Worm (Caenorhabditis elegans) whole organism, L2 larva: ENCODE data around the gene zmp-3.

ENCODE experiments used
- aly-2 ChIP-seq: fragments of 150-350 bp; optimal IDR thresholded peaks from 2 replicates; lab custom pipeline; 2014; ENCODE audit warnings: missing biosample characterization, missing genetic modification characterization
- lin-39 ChIP-seq: fragments of 150-350 bp; optimal IDR thresholded peaks from 2 replicates; lab custom pipeline; 2014; ENCODE audit warnings: missing biosample characterization, missing genetic modification reagents, missing genetic modification characterization
- sem-4 ChIP-seq: fragments of 150-350 bp; optimal IDR thresholded peaks from 2 replicates; lab custom pipeline; 2014; ENCODE audit warnings: missing biosample characterization, missing genetic modification reagents, missing genetic modification characterization
- zag-1 ChIP-seq: fragments of 150-350 bp; optimal IDR thresholded peaks from 2 replicates; lab custom pipeline; 2014; ENCODE audit warnings: missing biosample characterization, missing genetic modification characterization

DNA sequence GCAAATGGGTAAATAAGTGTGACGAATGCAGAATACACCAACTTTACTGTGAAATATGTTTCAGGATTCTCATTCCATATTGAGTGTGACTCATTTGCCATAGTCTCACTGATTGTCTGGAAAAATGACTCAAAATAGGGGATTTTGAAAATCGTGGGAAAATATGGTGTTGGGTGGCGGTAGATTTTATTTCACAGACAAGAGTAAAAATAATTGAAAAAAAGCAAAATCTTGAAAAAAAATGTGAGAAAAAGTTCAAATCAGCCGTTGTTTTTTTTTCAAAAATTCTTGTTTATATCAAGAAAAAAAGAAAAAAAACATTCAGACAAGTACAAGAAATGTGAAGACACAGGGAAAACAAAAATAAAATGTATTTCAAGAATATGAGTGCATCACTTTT lies 13.2 kb upstream of the zmp-3 start, which contains the start of gene srh-38:
- no peak for TF ChIP-seq aly-2 (tag; lab: Kevin White, UChicago)
- TF ChIP-seq zag-1 = no peak
- no peak for TF ChIP-seq sem-4 (tag; lab: Kevin White, UChicago)
- no peak for TF ChIP-seq lin-39 (tag; lab: Kevin White, UChicago)
